Fruit fly (Drosophila melanogaster) whole organism, wandering third instar larva: ENCODE measurements around the gene Ca-beta.

Source experiments
- Abd-B ChIP-seq: fragments of >200 bp; optimal IDR thresholded peaks from 2 replicates; lab custom pipeline; 2017; ENCODE audit warnings: missing biosample characterization, missing genetic modification characterization
- CG32264 ChIP-seq: fragments of 200-800 bp; sonication (Bioruptor generic); optimal IDR thresholded peaks from 2 replicates; lab custom pipeline; 2016; ENCODE audit warnings: missing biosample characterization, missing genetic modification characterization
- CG9705 ChIP-seq: fragments of 200-800 bp; sonication (Bioruptor generic); optimal IDR thresholded peaks from 2 replicates; lab custom pipeline; 2018; ENCODE audit warnings: missing biosample characterization, mild to moderate bottlenecking, missing genetic modification characterization
- CrebA ChIP-seq: fragments of 200-800 bp; sonication (Bioruptor generic); optimal IDR thresholded peaks from 2 replicates; lab custom pipeline; 2016; ENCODE audit warnings: missing biosample characterization, mild to moderate bottlenecking, missing genetic modification characterization, borderline replicate concordance
- Dfd ChIP-seq: fragments of >200 bp; optimal IDR thresholded peaks from 2 replicates; lab custom pipeline; 2017; ENCODE audit warnings: missing biosample characterization, missing genetic modification characterization
- Dif ChIP-seq: fragments of 200-275, 200-300 bp; sonication (Bioruptor generic); optimal IDR thresholded peaks from 2 replicates; lab custom pipeline; 2018; ENCODE audit warnings: missing biosample characterization, missing genetic modification characterization; ENCODE audit not compliant: partially characterized antibody
- GATAd ChIP-seq: sonication (Bioruptor generic); optimal IDR thresholded peaks from 2 replicates; lab custom pipeline; 2016; ENCODE audit warnings: missing biosample characterization, missing genetic modification characterization
- HLH106 ChIP-seq: fragments of 200-800 bp; optimal IDR thresholded peaks from 3 replicates; lab custom pipeline; 2019; ENCODE audit warnings: missing biosample characterization, mild to moderate bottlenecking, missing genetic modification characterization, moderate library complexity
- Hnf4 ChIP-seq: fragments of 200-800 bp; sonication (Bioruptor generic); optimal IDR thresholded peaks from 2 replicates; lab custom pipeline; 2016; ENCODE audit warnings: missing biosample characterization, mild to moderate bottlenecking, missing genetic modification characterization
- Hr78 ChIP-seq: fragments of >200 bp; optimal IDR thresholded peaks from 2 replicates; lab custom pipeline; 2017; ENCODE audit warnings: missing biosample characterization, missing genetic modification characterization
- Hr83 ChIP-seq: fragments of 200-300 bp; sonication (Bioruptor generic); optimal IDR thresholded peaks from 2 replicates; lab custom pipeline; 2016; ENCODE audit warnings: missing biosample characterization, mild to moderate bottlenecking, missing genetic modification characterization, moderate library complexity; ENCODE audit not compliant: poor library complexity, severe bottlenecking
- Jra ChIP-seq: sonication (Bioruptor generic); optimal IDR thresholded peaks from 2 replicates; lab custom pipeline; 2016; ENCODE audit warnings: missing biosample characterization, missing genetic modification characterization
- Mio ChIP-seq: sonication (Bioruptor generic); optimal IDR thresholded peaks from 2 replicates; lab custom pipeline; 2016; ENCODE audit warnings: missing biosample characterization, missing genetic modification characterization
- Myc ChIP-seq: fragments of >200 bp; optimal IDR thresholded peaks from 2 replicates; lab custom pipeline; 2017
- N ChIP-seq: fragments of >200 bp; optimal IDR thresholded peaks from 2 replicates; lab custom pipeline; 2018; ENCODE audit warnings: missing biosample characterization, missing external identifiers, missing genetic modification characterization
- OdsH ChIP-seq: fragments of 200-800 bp; sonication (Bioruptor generic); optimal IDR thresholded peaks from 2 replicates; lab custom pipeline; 2016; ENCODE audit warnings: missing biosample characterization, mild to moderate bottlenecking, missing genetic modification characterization
- Rel ChIP-seq, 2 experiments: fragments of 200-800 bp; sonication (Bioruptor generic) in 1 of 2; optimal IDR thresholded peaks; 2 replicates in 1 of 2; 3 replicates in 1 of 2; lab custom pipeline; 2016 to 2019; ENCODE audit warnings: mild to moderate bottlenecking in 2 of 2, missing biosample characterization in 2 of 2, missing genetic modification characterization in 2 of 2, moderate library complexity in 1 of 2
- Sp1 ChIP-seq: fragments of 200-800 bp; sonication (Bioruptor generic); optimal IDR thresholded peaks from 3 replicates; lab custom pipeline; 2019; ENCODE audit warnings: missing biosample characterization, mild to moderate bottlenecking, missing genetic modification characterization, moderate library complexity
- Vsx2 ChIP-seq: fragments of 200-300, 225-300 bp; sonication (Bioruptor generic); optimal IDR thresholded peaks from 2 replicates; lab custom pipeline; 2018; ENCODE audit warnings: missing biosample characterization, missing genetic modification characterization; ENCODE audit not compliant: partially characterized antibody
- br ChIP-seq: fragments of 200-800 bp; sonication (Bioruptor generic); optimal IDR thresholded peaks from 2 replicates; lab custom pipeline; 2016; ENCODE audit warnings: missing biosample characterization, missing genetic modification characterization
- brk ChIP-seq: fragments of 200-800 bp; sonication (Bioruptor generic); optimal IDR thresholded peaks from 2 replicates; lab custom pipeline; 2016; ENCODE audit warnings: missing biosample characterization, mild to moderate bottlenecking, missing genetic modification characterization
- dl ChIP-seq, 2 experiments: fragments of 175-275, 200-275 bp in 1 of 2; fragments of 200-275 bp in 1 of 2; sonication (Bioruptor generic); optimal IDR thresholded peaks; lab custom pipeline; 2018; ENCODE audit warnings: mild to moderate bottlenecking in 2 of 2, missing biosample characterization in 2 of 2, missing genetic modification characterization in 2 of 2, moderate library complexity in 2 of 2; ENCODE audit not compliant: partially characterized antibody in 2 of 2, insufficient read depth in 1 of 2
- dmrt93B ChIP-seq: fragments of 200-800 bp; sonication (Bioruptor generic); optimal IDR thresholded peaks from 2 replicates; lab custom pipeline; 2018; ENCODE audit warnings: missing biosample characterization, mild to moderate bottlenecking, missing genetic modification characterization
- dsf ChIP-seq: sonication (Bioruptor generic); optimal IDR thresholded peaks from 2 replicates; lab custom pipeline; 2016; ENCODE audit warnings: missing biosample characterization, missing genetic modification characterization, borderline replicate concordance
- ey ChIP-seq: fragments of 200-800 bp; sonication (Bioruptor generic); optimal IDR thresholded peaks from 2 replicates; lab custom pipeline; 2016; ENCODE audit warnings: missing biosample characterization, missing genetic modification characterization
- foxo ChIP-seq, 2 experiments: fragments of 200-800 bp; sonication (Bioruptor generic); optimal IDR thresholded peaks; 2 replicates in 1 of 2; 3 replicates in 1 of 2; lab custom pipeline; 2016 to 2017; ENCODE audit warnings: missing biosample characterization in 2 of 2, missing genetic modification characterization in 2 of 2
- fru ChIP-seq: fragments of 200-800 bp; sonication (Bioruptor generic); optimal IDR thresholded peaks from 3 replicates; lab custom pipeline; 2016; ENCODE audit warnings: missing biosample characterization, mild to moderate bottlenecking, missing genetic modification characterization
- h ChIP-seq: fragments of 200-800 bp; sonication (Bioruptor generic); optimal IDR thresholded peaks from 3 replicates; lab custom pipeline; 2016; ENCODE audit warnings: missing biosample characterization, mild to moderate bottlenecking, missing genetic modification characterization
- jim ChIP-seq: fragments of 175-275, 200-325 bp; sonication (Bioruptor generic); optimal IDR thresholded peaks from 2 replicates; lab custom pipeline; 2016; ENCODE audit warnings: missing biosample characterization, mild to moderate bottlenecking, missing genetic modification characterization
- lola ChIP-seq: fragments of >200 bp; optimal IDR thresholded peaks from 2 replicates; lab custom pipeline; 2017; ENCODE audit warnings: missing biosample characterization, missing genetic modification characterization
- pan ChIP-seq: fragments of >200 bp; optimal IDR thresholded peaks from 2 replicates; lab custom pipeline; 2017
- psq ChIP-seq: fragments of 200-800 bp; sonication (Bioruptor generic); optimal IDR thresholded peaks from 3 replicates; lab custom pipeline; 2017; ENCODE audit warnings: missing biosample characterization, mild to moderate bottlenecking, missing genetic modification characterization, moderate library complexity
- rgr ChIP-seq: fragments of 200-800 bp; sonication (Bioruptor generic); optimal IDR thresholded peaks from 3 replicates; lab custom pipeline; 2016; ENCODE audit warnings: missing biosample characterization, mild to moderate bottlenecking, missing genetic modification characterization
- sage ChIP-seq: fragments of 200-800 bp; sonication (Bioruptor generic); optimal IDR thresholded peaks from 2 replicates; lab custom pipeline; 2016; ENCODE audit warnings: missing biosample characterization, mild to moderate bottlenecking, missing genetic modification characterization
- sv ChIP-seq: fragments of 200-800 bp; sonication (Bioruptor generic); optimal IDR thresholded peaks from 3 replicates; lab custom pipeline; 2016; ENCODE audit warnings: missing biosample characterization, missing genetic modification characterization
- tai ChIP-seq: sonication (Bioruptor generic); optimal IDR thresholded peaks from 2 replicates; lab custom pipeline; 2016; ENCODE audit warnings: missing biosample characterization, missing genetic modification characterization
- usp ChIP-seq: fragments of >200 bp; optimal IDR thresholded peaks from 2 replicates; lab custom pipeline; 2017; ENCODE audit warnings: missing biosample characterization, missing genetic modification characterization
- woc ChIP-seq: sonication (Bioruptor generic); optimal IDR thresholded peaks from 2 replicates; lab custom pipeline; 2016; ENCODE audit warnings: missing biosample characterization, mild to moderate bottlenecking, missing genetic modification characterization

Gene Ca-beta

DNA sequence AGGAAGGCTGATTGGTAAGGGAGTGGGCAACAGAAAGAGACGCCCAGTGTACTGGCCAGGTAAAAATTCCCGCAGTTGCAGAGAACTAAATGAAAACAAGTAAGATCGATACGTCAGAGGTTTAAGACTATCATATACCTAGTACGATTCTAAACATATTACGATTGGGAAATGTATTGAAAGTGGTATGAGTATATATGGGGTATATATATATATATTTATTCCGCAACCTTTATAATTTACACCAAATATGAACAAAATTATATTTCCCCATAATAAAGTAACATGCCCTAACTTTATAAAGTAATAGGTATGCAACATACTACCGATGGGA, 14.3 kb downstream of the Ca-beta start (continued):
- no peak for TF ChIP-seq N (GFP tag; lab: Kevin White, UChicago)
- TF ChIP-seq Hr83, result no peak
- peak; percentile 81 for TF ChIP-seq fru (GFP tag; lab: Kevin White, UChicago)
- no peak for TF ChIP-seq Hr78 (GFP tag; lab: Kevin White, UChicago)
- TF ChIP-seq jim (GFP tag; lab: Kevin White, UChicago), result no peak
- no peak for TF ChIP-seq CrebA (GFP tag; lab: Kevin White, UChicago)
- peak in 1 of 2 experiments; percentile 54 for TF ChIP-seq foxo (GFP tag; optimal IDR thresholded peaks at IDR 0.05; lab: Kevin White, UChicago)
- TF ChIP-seq ey (GFP tag; lab: Kevin White, UChicago), result peak; percentile 43
- peak; percentile 78 for TF ChIP-seq psq (GFP tag; lab: Kevin White, UChicago)

DNA sequence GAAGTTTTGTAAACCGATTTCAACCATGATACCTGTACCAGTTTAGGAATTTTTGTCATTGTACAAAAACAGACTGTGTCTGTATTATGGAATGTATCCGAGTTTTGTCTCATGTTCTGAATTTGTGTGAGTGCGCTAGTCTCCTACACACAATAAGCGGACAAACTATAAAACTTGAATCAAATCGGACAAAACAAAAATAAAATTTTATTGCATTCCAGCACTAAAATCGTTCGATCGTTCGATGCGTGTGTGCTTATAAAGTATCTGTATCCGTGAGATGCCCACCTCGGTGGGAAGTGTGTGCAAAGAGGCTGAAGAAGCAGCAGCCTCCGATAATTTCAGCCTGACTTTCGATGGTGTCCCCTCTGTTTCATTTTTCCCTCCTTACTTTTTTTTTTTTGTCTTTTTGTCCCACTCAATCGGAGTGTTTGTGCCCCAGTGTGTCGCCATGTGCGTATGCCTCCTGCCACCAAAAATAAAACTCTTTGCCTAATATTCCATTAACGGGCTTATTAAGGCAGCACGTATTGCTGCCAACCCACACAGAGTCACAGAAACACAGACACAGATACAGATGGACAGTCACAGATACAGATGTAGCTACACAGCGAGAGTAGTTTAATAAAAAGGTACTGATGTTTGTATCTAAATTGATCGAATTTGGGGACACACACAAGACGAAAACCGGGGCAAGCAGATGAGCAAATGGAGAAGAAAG, 14.8 kb downstream of the Ca-beta start:
- no peak for TF ChIP-seq sv (GFP tag; lab: Kevin White, UChicago)
- TF ChIP-seq woc (GFP tag; lab: Kevin White, UChicago), result no peak
- no peak for TF ChIP-seq HLH106 (tag; lab: Kevin White, UChicago)
- no peak for TF ChIP-seq rgr
- no peak for TF ChIP-seq h (GFP tag; lab: Kevin White, UChicago)
- no peak for TF ChIP-seq ey (GFP tag; lab: Kevin White, UChicago)
- TF ChIP-seq dl (GFP tag; optimal IDR thresholded peaks at IDR 0.05; lab: Kevin White, UChicago; ENCODE audit: insufficient read depth in 1 of 2, partially characterized antibody in 2 of 2), result no peak
- TF ChIP-seq dmrt93B (GFP tag; lab: Kevin White, UChicago), result no peak
- no peak for TF ChIP-seq jim (GFP tag; lab: Kevin White, UChicago)
- no peak for TF ChIP-seq Dif (GFP tag; lab: Kevin White, UChicago)
- no peak for TF ChIP-seq Sp1
- no peak for TF ChIP-seq tai (GFP tag; lab: Kevin White, UChicago)
- no peak for TF ChIP-seq Abd-B (GFP tag; lab: Kevin White, UChicago)
- no peak for TF ChIP-seq N (GFP tag; lab: Kevin White, UChicago)
- TF ChIP-seq Mio (GFP tag; lab: Kevin White, UChicago), result no peak
- no peak for TF ChIP-seq OdsH
- TF ChIP-seq Jra (GFP tag; lab: Kevin White, UChicago), result no peak

DNA sequence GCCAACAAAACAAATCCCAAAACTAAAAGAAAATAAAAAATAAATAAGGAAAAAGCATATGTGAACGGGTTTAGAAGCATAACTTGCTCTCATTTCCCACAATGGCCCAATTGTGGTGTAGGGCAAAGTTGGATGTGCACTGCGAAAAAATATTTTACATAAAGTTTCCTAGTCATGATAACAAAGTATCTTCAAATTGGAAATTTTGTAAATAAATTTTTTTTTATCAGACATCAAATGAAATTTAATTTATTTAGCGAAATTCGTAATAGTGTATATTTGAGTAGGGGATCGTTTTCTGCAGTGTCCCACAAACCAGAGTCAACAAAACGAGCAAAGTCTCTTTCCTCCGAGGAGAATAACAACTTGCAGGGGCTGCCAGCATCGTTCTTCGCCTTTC, 19.2 kb downstream of the Ca-beta start:
- TF ChIP-seq dmrt93B (GFP tag; lab: Kevin White, UChicago) (peak; percentile 45), psq (GFP tag; lab: Kevin White, UChicago) (peak; percentile 70), Rel (GFP tag; optimal IDR thresholded peaks at IDR 0.05; lab: Kevin White, UChicago) (no peak), Rel (tag; optimal IDR thresholded peaks at IDR 0.05; lab: Kevin White, UChicago) (no peak), rgr (peak; percentile 85), Sp1 (peak; percentile 81), lola (GFP tag; lab: Kevin White, UChicago) (no peak), tai (GFP tag; lab: Kevin White, UChicago) (no peak), Hr78 (GFP tag; lab: Kevin White, UChicago) (no peak), dl (GFP tag; optimal IDR thresholded peaks at IDR 0.05; lab: Kevin White, UChicago; ENCODE audit: insufficient read depth in 1 of 2, partially characterized antibody in 2 of 2) (no peak), GATAd (GFP tag; lab: Kevin White, UChicago) (no peak), h (GFP tag; lab: Kevin White, UChicago) (peak; percentile 88), CG9705 (GFP tag; lab: Kevin White, UChicago) (no peak), N (GFP tag; lab: Kevin White, UChicago) (no peak), foxo (GFP tag; optimal IDR thresholded peaks at IDR 0.05; lab: Kevin White, UChicago) (peak in 1 of 2 experiments; percentile 89), OdsH (peak; percentile 80), Hr83 (no peak), Vsx2 (no peak), sv (GFP tag; lab: Kevin White, UChicago) (no peak), jim (GFP tag; lab: Kevin White, UChicago) (no peak), Mio (GFP tag; lab: Kevin White, UChicago) (peak; percentile 10), Dif (GFP tag; lab: Kevin White, UChicago) (no peak), pan (lab: Kevin White, UChicago) (no peak), sage (GFP tag; lab: Kevin White, UChicago) (no peak), dsf (GFP tag; lab: Kevin White, UChicago) (no peak), Dfd (GFP tag; lab: Kevin White, UChicago) (no peak), CrebA (GFP tag; lab: Kevin White, UChicago) (no peak), HLH106 (tag; lab: Kevin White, UChicago) (peak; percentile 73), br (GFP tag; lab: Kevin White, UChicago) (peak; percentile 81), fru (GFP tag; lab: Kevin White, UChicago) (peak; percentile 89), woc (GFP tag; lab: Kevin White, UChicago) (peak; percentile 78), CG32264 (peak; percentile 62), Myc (lab: Kevin White, UChicago) (no peak), Jra (GFP tag; lab: Kevin White, UChicago) (peak; percentile 62), ey (GFP tag; lab: Kevin White, UChicago) (peak; percentile 84), brk (GFP tag; lab: Kevin White, UChicago) (peak; percentile 75), usp (GFP tag; lab: Kevin White, UChicago) (no peak), Hnf4 (GFP tag; lab: Kevin White, UChicago) (peak; percentile 85), Abd-B (GFP tag; lab: Kevin White, UChicago) (no peak)
